Worm (Caenorhabditis elegans) whole organism, L1 larva: ENCODE measurements around the gene ZK896.4.

Source experiments
- C16A3.4 ChIP-seq: fragments of 150-350 bp; optimal IDR thresholded peaks from 2 replicates; lab custom pipeline; 2014; ENCODE audit warnings: missing biosample characterization, missing genetic modification characterization
- Y116A8C.19 ChIP-seq: sonication (generic microtip); optimal IDR thresholded peaks from 2 replicates; lab custom pipeline; 2016; ENCODE audit warnings: missing compliant biosample characterization, missing genetic modification characterization, borderline replicate concordance
- ama-1 ChIP-seq: fragments of 150-350 bp; optimal IDR thresholded peaks from 2 replicates; lab custom pipeline; 2014
- blmp-1 ChIP-seq: fragments of 150-350 bp; optimal IDR thresholded peaks from 2 replicates; lab custom pipeline; 2014; ENCODE audit warnings: missing biosample characterization, missing genetic modification characterization
- ceh-8 ChIP-seq: fragments of 200-800 bp; sonication (Bioruptor generic); optimal IDR thresholded peaks from 2 replicates; lab custom pipeline; 2018; ENCODE audit warnings: mild to moderate bottlenecking, missing genetic modification characterization, moderate library complexity, missing compliant biosample characterization
- ceh-82 ChIP-seq, 3 experiments: fragments of 150-350 bp in 1 of 3; sonication (generic microtip) in 2 of 3; optimal IDR thresholded peaks; 2 replicates each; lab custom pipeline; 2014 to 2017; ENCODE audit warnings: missing biosample characterization in 3 of 3, missing genetic modification characterization in 3 of 3
- ces-1 ChIP-seq: fragments of 150-350 bp; optimal IDR thresholded peaks from 2 replicates; lab custom pipeline; 2014; ENCODE audit warnings: missing biosample characterization, missing genetic modification reagents, missing genetic modification characterization
- dpl-1 ChIP-seq, 3 experiments: fragments of 150-350 bp in 2 of 3; sonication (generic microtip) in 1 of 3; optimal IDR thresholded peaks; 2 replicates each; lab custom pipeline; 2014 to 2017; ENCODE audit warnings: missing biosample characterization in 3 of 3, missing genetic modification characterization in 3 of 3, missing genetic modification reagents in 3 of 3
- efl-1 ChIP-seq, 4 experiments: fragments of 150-350 bp; optimal IDR thresholded peaks in 3 of 4; peaks in 1 of 4; 1 replicate in 1 of 4; 2 replicates in 3 of 4; lab custom pipeline; 2014; ENCODE audit warnings: missing biosample characterization in 2 of 4, missing genetic modification characterization in 2 of 4, missing genetic modification reagents in 2 of 4
- efl-3 ChIP-seq: fragments of 200-800 bp; sonication (Bioruptor generic); optimal IDR thresholded peaks from 2 replicates; lab custom pipeline; 2018; ENCODE audit warnings: mild to moderate bottlenecking, missing genetic modification characterization, missing compliant biosample characterization
- fkh-10 ChIP-seq: sonication (generic microtip); optimal IDR thresholded peaks from 2 replicates; lab custom pipeline; 2017; ENCODE audit warnings: missing biosample characterization, missing genetic modification reagents, missing genetic modification characterization
- fkh-8 ChIP-seq: sonication (generic microtip); optimal IDR thresholded peaks from 2 replicates; lab custom pipeline; 2016; ENCODE audit warnings: mild to moderate bottlenecking, missing genetic modification characterization, missing compliant biosample characterization
- fos-1 ChIP-seq: fragments of 150-350 bp; optimal IDR thresholded peaks from 2 replicates; lab custom pipeline; 2014; ENCODE audit warnings: missing biosample characterization, missing genetic modification characterization
- grh-1 ChIP-seq: fragments of 200-800 bp; sonication (Bioruptor generic); IDR thresholded peaks from 2 replicates; pipeline ENCODE4 v1.3.6; 2022; ENCODE audit warnings: missing genetic modification reagents, missing genetic modification characterization, missing compliant biosample characterization
- jun-1 ChIP-seq: fragments of 150-350 bp; optimal IDR thresholded peaks from 2 replicates; lab custom pipeline; 2014; ENCODE audit warnings: missing biosample characterization, missing genetic modification reagents, missing genetic modification characterization
- lin-14 ChIP-seq: fragments of 200-800 bp; sonication (Bioruptor generic); optimal IDR thresholded peaks from 2 replicates; lab custom pipeline; 2018; ENCODE audit warnings: mild to moderate bottlenecking, missing genetic modification characterization, moderate library complexity, missing compliant biosample characterization
- lin-15B ChIP-seq: fragments of 150-350 bp; sonication (generic microtip); optimal IDR thresholded peaks from 3 replicates; lab custom pipeline; 2014; ENCODE audit warnings: missing biosample characterization, missing genetic modification characterization
- lir-3 ChIP-seq: sonication (generic microtip); optimal IDR thresholded peaks from 2 replicates; lab custom pipeline; 2016; ENCODE audit warnings: mild to moderate bottlenecking, missing genetic modification characterization, moderate library complexity, missing compliant biosample characterization; ENCODE audit not compliant: poor library complexity
- mab-9 ChIP-seq: fragments of 200-800 bp; sonication (Bioruptor generic); IDR thresholded peaks from 2 replicates; pipeline ENCODE4 v1.3.6; 2022; ENCODE audit warnings: missing genetic modification reagents, missing genetic modification characterization, missing compliant biosample characterization
- mep-1 ChIP-seq: fragments of 150-350 bp; optimal IDR thresholded peaks from 2 replicates; lab custom pipeline; 2014; ENCODE audit warnings: missing biosample characterization, missing genetic modification characterization
- nhr-19 ChIP-seq: fragments of 200-800 bp; sonication (Bioruptor generic); conservative IDR thresholded peaks from 2 replicates; pipeline ENCODE4 v1.3.6; 2022; ENCODE audit warnings: missing genetic modification characterization, missing compliant biosample characterization
- nhr-20 ChIP-seq: sonication (generic microtip); optimal IDR thresholded peaks from 2 replicates; lab custom pipeline; 2016; ENCODE audit warnings: mild to moderate bottlenecking, missing genetic modification characterization, missing compliant biosample characterization
- nhr-28 ChIP-seq: fragments of 150-350 bp; optimal IDR thresholded peaks from 2 replicates; lab custom pipeline; 2014; ENCODE audit warnings: missing biosample characterization, missing genetic modification characterization
- nhr-47 ChIP-seq: sonication (generic microtip); optimal IDR thresholded peaks from 2 replicates; lab custom pipeline; 2016; ENCODE audit warnings: mild to moderate bottlenecking, missing genetic modification characterization, moderate library complexity, missing compliant biosample characterization
- nhr-71 ChIP-seq: sonication (generic microtip); optimal IDR thresholded peaks from 2 replicates; lab custom pipeline; 2016; ENCODE audit warnings: mild to moderate bottlenecking, missing genetic modification characterization, moderate library complexity, missing compliant biosample characterization
- nhr-76 ChIP-seq: sonication (generic microtip); optimal IDR thresholded peaks from 2 replicates; lab custom pipeline; 2017; ENCODE audit warnings: missing biosample characterization, missing genetic modification characterization
- nhr-84 ChIP-seq: sonication (generic microtip); optimal IDR thresholded peaks from 2 replicates; lab custom pipeline; 2017; ENCODE audit warnings: missing biosample characterization, missing genetic modification characterization
- nhr-85 ChIP-seq: sonication (generic microtip); peaks from one replicate; lab custom pipeline; 2016; ENCODE audit warnings: missing genetic modification characterization, inconsistent platforms, missing compliant biosample characterization
- nhr-90 ChIP-seq: sonication (generic microtip); optimal IDR thresholded peaks from 2 replicates; lab custom pipeline; 2016; ENCODE audit warnings: mild to moderate bottlenecking, missing genetic modification characterization, missing compliant biosample characterization; ENCODE audit not compliant: poor library complexity
- pag-3 ChIP-seq: sonication (generic microtip); optimal IDR thresholded peaks from 2 replicates; lab custom pipeline; 2017; ENCODE audit warnings: missing genetic modification characterization, mild to moderate bottlenecking, missing compliant biosample characterization, antibody characterized with exemption, borderline replicate concordance; ENCODE audit not compliant: insufficient read depth
- snpc-4 ChIP-seq: fragments of 150-350 bp; optimal IDR thresholded peaks from 2 replicates; lab custom pipeline; 2014; ENCODE audit warnings: missing biosample characterization, missing genetic modification characterization
- snu-23 ChIP-seq: sonication (generic microtip); optimal IDR thresholded peaks from 2 replicates; lab custom pipeline; 2016; ENCODE audit warnings: missing genetic modification characterization, missing compliant biosample characterization
- sptf-1 ChIP-seq: fragments of 150-350 bp; optimal IDR thresholded peaks from 2 replicates; lab custom pipeline; 2014; ENCODE audit warnings: missing biosample characterization, missing genetic modification characterization
- tbx-2 ChIP-seq: sonication (generic microtip); optimal IDR thresholded peaks from 2 replicates; lab custom pipeline; 2016; ENCODE audit warnings: missing genetic modification characterization, missing compliant biosample characterization
- tlp-1 ChIP-seq: fragments of 150-350 bp; optimal IDR thresholded peaks from 2 replicates; lab custom pipeline; 2014; ENCODE audit warnings: missing biosample characterization, missing genetic modification characterization
- unc-30 ChIP-seq: sonication (generic microtip); optimal IDR thresholded peaks from 2 replicates; lab custom pipeline; 2017; ENCODE audit warnings: missing biosample characterization, missing genetic modification characterization
- unc-62 ChIP-seq: fragments of 150-350 bp; optimal IDR thresholded peaks from 2 replicates; lab custom pipeline; 2014; ENCODE audit warnings: missing biosample characterization, missing genetic modification reagents, missing genetic modification characterization
- unc-86 ChIP-seq: sonication (generic microtip); optimal IDR thresholded peaks from 2 replicates; lab custom pipeline; 2016; ENCODE audit warnings: missing genetic modification characterization, missing compliant biosample characterization
- vab-15 ChIP-seq: sonication (generic microtip); optimal IDR thresholded peaks from 2 replicates; lab custom pipeline; 2017; ENCODE audit warnings: missing genotype, mild to moderate bottlenecking, missing genetic modification characterization, missing compliant biosample characterization
- ztf-11 ChIP-seq, 2 experiments: sonication (generic microtip); optimal IDR thresholded peaks; 2 replicates each; lab custom pipeline; 2016 to 2017; ENCODE audit warnings: missing genetic modification characterization in 2 of 2, missing biosample characterization in 1 of 2, missing compliant biosample characterization in 1 of 2

The ZK896.4 gene

ce11 chrIV:12835363-12835762 lies 47.7 kb downstream of the ZK896.4 start:
- no peak for TF ChIP-seq fkh-10 (GFP tag; lab: Kevin White, UChicago)
- no peak for TF ChIP-seq lir-3
- no peak for TF ChIP-seq unc-30 (tag; lab: Kevin White, UChicago)
- TF ChIP-seq nhr-47: no peak
- no peak for TF ChIP-seq nhr-71 (tag; lab: Kevin White, UChicago)

ce11 chrIV:12834417-12834731 lies 48.7 kb downstream of the ZK896.4 start:
- TF ChIP-seq lin-14 (GFP tag; lab: Kevin White, UChicago) (peak; percentile 57), fos-1 (tag; lab: Kevin White, UChicago) (peak; percentile 94), snu-23 (GFP tag; lab: Kevin White, UChicago) (peak; percentile 10), mab-9 (no peak), Y116A8C.19 (tag; lab: Kevin White, UChicago) (no peak), dpl-1 (GFP tag; optimal IDR thresholded peaks at IDR 0.05; lab: Kevin White, UChicago) (no peak), tlp-1 (no peak), sptf-1 (no peak), nhr-47 (peak; percentile 20), mep-1 (tag; lab: Kevin White, UChicago) (peak; percentile 25), tbx-2 (tag; lab: Kevin White, UChicago) (peak; percentile 6), ceh-8 (GFP tag; lab: Kevin White, UChicago) (no peak), efl-3 (GFP tag; lab: Kevin White, UChicago) (no peak), vab-15 (tag; lab: Kevin White, UChicago) (no peak), ztf-11 (tag; optimal IDR thresholded peaks at IDR 0.05; lab: Kevin White, UChicago) (no peak), lin-15B (no peak), jun-1 (tag; lab: Kevin White, UChicago) (peak; percentile 38), nhr-19 (GFP tag; lab: Robert Waterston, UW) (no peak), nhr-84 (tag; lab: Kevin White, UChicago) (no peak), ceh-82 (tag; optimal IDR thresholded peaks at IDR 0.05; lab: Kevin White, UChicago) (peak in 1 of 3 experiments; percentile 29), unc-86 (tag; lab: Kevin White, UChicago) (no peak), blmp-1 (tag; lab: Kevin White, UChicago) (peak; percentile 24), nhr-71 (tag; lab: Kevin White, UChicago) (no peak), ces-1 (GFP tag; lab: Kevin White, UChicago) (no peak), nhr-85 (tag; lab: Kevin White, UChicago) (peak; percentile 71), pag-3 (tag; lab: Kevin White, UChicago) (no peak), unc-30 (tag; lab: Kevin White, UChicago) (no peak), nhr-20 (tag; lab: Kevin White, UChicago) (no peak), grh-1 (no peak), unc-62 (GFP tag; lab: Kevin White, UChicago) (no peak), nhr-28 (tag; lab: Kevin White, UChicago) (no peak), fkh-8 (no peak), snpc-4 (tag; lab: Kevin White, UChicago) (no peak), efl-1 (optimal IDR thresholded peaks at IDR 0.05; lab: Kevin White, UChicago) (peak; percentile 14 to 27), efl-1 (GFP tag; optimal IDR thresholded peaks at IDR 0.05 in 1 of 2; lab: Kevin White, UChicago) (no peak), ama-1 (lab: Kevin White, UChicago) (no peak), nhr-90 (tag; lab: Kevin White, UChicago) (no peak), nhr-76 (tag; lab: Kevin White, UChicago) (no peak), C16A3.4 (tag; lab: Kevin White, UChicago) (no peak)
- TF ChIP-seq, all 84 proteins: peak for 11
